Fruit fly (Drosophila melanogaster) ovary, adult (tissue): Measurements from ENCODE around the gene CG31952.

ENCODE experiments used
- CG17801 ChIP-seq: fragments of 200-800 bp; optimal IDR thresholded peaks from 2 replicates; lab custom pipeline; 2019; ENCODE audit warnings: missing biosample characterization, mild to moderate bottlenecking, missing genetic modification characterization, moderate library complexity; ENCODE audit not compliant: partially characterized antibody

Gene CG31952

dm6 chr2L:3410260-3410659, 6.2 kb upstream of the CG31952 start, which contains the start of gene CG8840:
Gene CG8840, plus strand, starts transcription at chr2L:3410560.
- TF ChIP-seq CG17801 (GFP tag; lab: Kevin White, UChicago): no peak

DNA sequence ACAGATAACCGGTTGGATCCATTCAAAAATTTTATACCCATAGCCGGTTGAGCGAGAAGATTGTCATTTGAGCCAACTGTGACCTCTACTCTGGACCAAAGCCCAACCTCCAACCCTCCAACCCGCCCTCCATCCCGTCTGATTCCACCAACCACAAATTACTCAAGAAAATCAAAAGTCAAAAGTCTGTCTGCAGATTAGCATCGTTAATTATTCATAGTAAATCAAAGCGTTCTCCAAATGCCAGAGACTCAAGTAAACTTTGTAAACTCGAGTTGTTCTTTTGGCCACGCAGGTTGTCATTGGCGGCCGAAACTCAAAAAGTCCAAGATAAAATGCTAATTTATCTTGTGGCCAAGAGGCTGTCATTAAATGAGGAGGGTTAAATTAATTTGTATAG, 1.1 kb downstream of the CG31952 start:
- no peak for TF ChIP-seq CG17801 (GFP tag; lab: Kevin White, UChicago)

DNA sequence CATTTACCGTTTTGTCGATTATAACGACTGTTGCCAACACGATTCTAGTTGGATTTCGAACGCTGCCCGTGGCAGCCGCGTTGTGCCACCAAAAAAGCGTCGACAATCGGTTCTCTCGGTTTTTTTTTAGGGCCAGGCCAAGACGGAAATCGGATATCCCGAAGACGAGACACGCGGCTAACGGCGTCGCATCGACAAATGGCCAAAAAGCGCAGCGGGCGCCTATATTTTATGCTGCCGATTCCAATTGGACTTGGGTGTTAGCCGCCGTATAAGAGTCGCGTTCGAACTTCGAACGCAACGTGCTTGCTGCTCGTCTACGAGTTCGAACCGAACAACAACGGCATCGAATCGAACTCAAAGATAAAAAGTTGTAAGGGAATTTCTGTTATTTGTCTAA, 6.3 kb downstream of the CG31952 start:
- TF ChIP-seq CG17801 (GFP tag; lab: Kevin White, UChicago): no peak

DNA sequence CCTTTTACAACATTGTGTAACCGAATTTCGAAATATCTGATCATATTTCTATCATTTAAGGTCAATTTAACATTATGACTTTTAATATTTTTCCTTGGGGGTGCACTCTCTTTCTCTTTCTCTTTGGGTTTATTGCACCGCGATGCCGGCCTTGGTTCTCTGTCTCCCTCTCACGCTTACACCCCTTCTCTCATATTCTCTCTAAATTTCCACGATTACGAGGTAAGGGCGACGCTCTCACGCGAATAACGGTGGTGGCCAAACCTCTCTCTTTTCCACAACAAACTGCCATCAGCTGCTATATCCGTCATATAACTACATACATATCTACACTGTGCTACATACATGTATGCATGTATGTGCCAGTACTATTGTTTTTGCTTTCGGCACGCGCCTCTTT, 9.5 kb downstream of the CG31952 start:
- TF ChIP-seq CG17801 (GFP tag; lab: Kevin White, UChicago): no peak

DNA sequence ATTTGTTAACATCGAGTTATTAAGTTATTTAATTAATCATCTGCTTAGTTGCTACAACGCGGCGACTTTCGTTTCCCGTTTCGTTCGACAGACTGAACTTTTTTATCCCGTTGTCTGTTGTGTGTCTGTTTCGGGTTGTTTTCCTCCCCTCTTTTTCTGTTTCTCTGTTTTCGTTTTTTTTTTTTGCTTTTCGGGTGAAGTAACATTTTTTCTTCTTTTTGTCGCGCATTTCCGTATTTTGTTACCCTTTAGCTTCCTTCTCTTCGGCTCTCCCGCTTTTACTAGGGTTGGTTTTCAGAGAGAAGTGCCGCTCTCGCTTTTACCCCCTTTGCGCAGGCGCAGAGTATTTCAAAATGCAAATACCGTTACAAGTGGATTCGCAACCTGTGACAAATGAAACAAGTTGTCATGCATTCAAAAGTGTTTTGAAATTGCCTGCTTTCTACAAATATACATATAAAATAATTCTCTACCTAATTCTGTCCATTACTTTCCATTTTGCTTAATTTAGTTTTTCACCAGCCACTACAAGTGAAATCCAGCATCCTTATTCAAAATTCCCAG, 10.3 kb downstream of the CG31952 start, which contains the start of gene Pgant2:
TSS of gene Pgant2 (minus strand) at position 51 of the 564 bp plus-strand sequence.
- no peak for TF ChIP-seq CG17801 (GFP tag; lab: Kevin White, UChicago)

dm6 chr2L:3428419-3429097, 12.1 kb downstream of the CG31952 start:
- no peak for TF ChIP-seq CG17801 (GFP tag; lab: Kevin White, UChicago)

dm6 chr2L:3435086-3435485, 18.6 kb downstream of the CG31952 start:
- TF ChIP-seq CG17801 (GFP tag; lab: Kevin White, UChicago): no peak

dm6 chr2L:3436347-3436746, 19.9 kb downstream of the CG31952 start:
- TF ChIP-seq CG17801 (GFP tag; lab: Kevin White, UChicago): no peak

- no peak for TF ChIP-seq CG17801 (GFP tag; lab: Kevin White, UChicago)
Observed at dm6 chr2L:3437068-3437467, 20.6 kb downstream of the CG31952 start.

DNA sequence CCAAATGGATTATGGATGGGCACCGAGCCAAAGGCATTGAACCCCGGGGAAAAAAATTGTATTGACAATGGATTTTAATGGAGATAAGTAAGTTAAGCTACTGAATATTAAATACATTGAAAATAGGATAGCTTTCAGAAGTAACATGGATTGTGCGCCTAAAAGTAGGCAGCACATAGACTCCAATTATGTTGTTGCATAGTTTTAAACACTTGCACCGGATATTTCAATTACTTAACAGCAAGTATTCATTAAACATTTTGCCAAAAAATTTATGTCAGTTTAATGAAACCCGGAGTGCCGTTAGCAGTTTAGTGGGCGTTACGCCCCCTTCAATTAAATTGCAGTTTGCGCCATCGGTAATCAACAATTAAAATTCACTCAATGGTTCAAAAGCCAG, 21.6 kb downstream of the CG31952 start:
- TF ChIP-seq CG17801 (GFP tag; lab: Kevin White, UChicago): no peak

DNA sequence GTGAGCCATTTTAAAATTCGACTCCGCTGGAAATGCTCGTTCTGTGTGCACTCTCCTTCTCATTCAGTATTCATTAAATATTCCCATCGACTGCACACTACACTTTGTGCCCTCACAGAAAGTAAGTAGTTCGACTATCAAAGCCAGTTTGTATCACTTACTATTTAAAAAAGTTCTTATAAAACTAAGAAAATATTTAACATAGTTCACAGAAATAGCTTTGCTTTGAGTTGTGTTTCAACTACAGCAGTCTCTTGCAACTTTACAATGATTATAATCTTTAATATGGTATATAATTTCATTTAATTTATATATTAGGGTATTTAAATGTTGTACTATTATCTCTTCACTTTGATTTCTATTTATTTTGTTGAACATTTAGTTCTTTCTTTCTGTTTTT, 23.0 kb downstream of the CG31952 start:
- no peak for TF ChIP-seq CG17801 (GFP tag; lab: Kevin White, UChicago)

- no peak for TF ChIP-seq CG17801 (GFP tag; lab: Kevin White, UChicago)
Observed at dm6 chr2L:3440322-3440721, 23.8 kb downstream of the CG31952 start.

DNA sequence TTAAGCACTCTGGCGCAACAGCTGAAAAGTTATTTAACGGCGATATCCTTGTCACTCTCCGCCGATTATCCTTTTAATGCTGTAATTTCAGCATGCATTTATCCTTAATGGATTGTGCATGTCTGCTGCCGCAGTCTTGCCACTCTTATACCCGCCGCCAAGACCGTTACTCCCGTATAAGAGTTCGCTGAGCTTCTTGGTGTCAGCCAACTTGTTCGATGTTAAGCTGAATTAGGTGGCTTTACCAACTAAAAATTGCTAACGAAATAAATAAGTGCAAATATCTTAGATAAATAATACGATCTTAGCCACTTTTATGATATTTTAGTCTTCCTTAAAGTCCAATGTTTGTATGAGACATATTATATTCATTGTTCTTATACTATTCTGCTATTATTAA, 24.7 kb downstream of the CG31952 start:
- TF ChIP-seq CG17801 (GFP tag; lab: Kevin White, UChicago): no peak

- no peak for TF ChIP-seq CG17801 (GFP tag; lab: Kevin White, UChicago)
Observed at dm6 chr2L:3441673-3442072, 25.2 kb downstream of the CG31952 start.

DNA sequence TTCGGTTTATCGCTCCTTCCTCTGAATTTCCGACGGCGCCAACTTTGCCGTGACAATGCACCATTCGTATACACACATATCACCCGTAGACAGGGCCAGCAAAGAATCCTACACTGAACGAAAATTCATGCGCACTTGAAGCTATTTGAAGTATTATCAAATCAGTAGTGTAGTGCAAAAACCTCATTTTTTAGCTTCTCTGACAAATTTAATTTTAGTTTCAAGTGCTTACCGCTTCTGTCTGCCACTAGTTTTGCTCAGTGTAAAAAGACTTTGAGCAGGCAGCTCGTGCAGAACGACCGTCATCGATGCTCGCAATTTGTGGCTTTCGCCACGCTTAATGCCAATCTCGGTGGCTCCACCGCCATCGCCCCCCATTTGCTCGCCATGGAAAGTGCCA, 28.3 kb downstream of the CG31952 start:
- no peak for TF ChIP-seq CG17801 (GFP tag; lab: Kevin White, UChicago)

DNA sequence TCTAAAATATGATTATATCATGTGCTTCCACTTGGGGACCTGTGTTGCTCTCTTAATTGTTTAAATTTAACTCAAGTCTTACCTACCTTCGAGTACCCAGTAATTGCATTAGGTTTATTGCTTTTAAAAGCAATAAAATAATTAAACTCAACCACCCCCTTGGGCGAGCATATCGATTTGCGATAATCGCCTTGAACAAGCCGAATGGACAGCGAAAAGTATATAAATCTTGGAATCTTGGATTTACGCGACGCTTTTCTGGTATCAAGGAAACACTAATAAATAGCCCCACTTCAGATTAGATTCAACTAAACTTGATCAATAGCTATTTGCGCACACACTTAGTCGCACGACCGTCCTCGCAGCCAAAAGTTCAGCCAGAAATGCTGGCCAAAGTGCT, 29.2 kb downstream of the CG31952 start, which contains the start of gene CG2772:
TSS of gene CG2772 (plus strand) at position 338 of the 400 bp plus-strand sequence.
- no peak for TF ChIP-seq CG17801 (GFP tag; lab: Kevin White, UChicago)
